Worm (Caenorhabditis elegans): ENCODE data around the gene T24H10.4.

DNA sequence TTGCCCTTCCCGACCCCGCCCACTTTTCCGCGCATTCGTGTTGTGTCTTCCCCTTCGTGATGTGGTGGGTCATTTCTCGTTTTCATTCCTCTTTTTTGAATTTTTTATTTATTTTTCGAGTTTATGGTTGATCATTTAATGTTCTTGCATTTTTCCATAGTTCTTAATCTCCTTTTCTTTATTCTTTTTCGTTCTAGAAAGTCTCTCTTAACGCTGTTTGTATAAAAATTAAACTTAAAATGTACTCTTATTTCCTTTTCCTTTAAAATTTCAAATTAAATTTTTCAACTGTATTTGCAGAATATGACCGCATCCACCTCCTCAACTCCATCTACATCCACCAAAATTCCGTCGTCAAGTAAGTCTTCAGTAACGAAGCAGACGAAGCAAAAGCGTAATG is 23.0 kb upstream of the T24H10.4 start, which contains the start of gene hlh-3:
- TF ChIP-seq nhr-76 (tag; optimal IDR thresholded peaks at IDR 0.05) (no peak), unc-62 (GFP tag; optimal IDR thresholded peaks at IDR 0.05 in 1 of 2) (no peak), unc-62 (tag; optimal IDR thresholded peaks at IDR 0.05) (no peak), lin-13 (GFP tag; optimal IDR thresholded peaks at IDR 0.05) (no peak), nhr-77 (tag; optimal IDR thresholded peaks at IDR 0.05) (no peak), nhr-10 (tag; optimal IDR thresholded peaks at IDR 0.05) (no peak), aly-2 (tag; optimal IDR thresholded peaks at IDR 0.05) (no peak), hlh-30 (tag; optimal IDR thresholded peaks at IDR 0.05; ENCODE audit: insufficient read depth) (no peak), ama-1 (optimal IDR thresholded peaks at IDR 0.05) (no peak), php-3 (GFP tag; IDR thresholded peaks at IDR 0.05) (no peak), pqm-1 (tag; optimal IDR thresholded peaks at IDR 0.05) (no peak), ceh-82 (tag; optimal IDR thresholded peaks at IDR 0.05) (no peak)

Data from whole organism, L4 larva.